Worm (Caenorhabditis elegans): ENCODE data around the gene rab-28.

- TF ChIP-seq unc-130 (GFP tag; optimal IDR thresholded peaks at IDR 0.05) (no peak), mdl-1 (tag; optimal IDR thresholded peaks at IDR 0.05) (no peak), nhr-41 (GFP tag; IDR thresholded peaks at IDR 0.05) (no peak), jun-1 (tag; optimal IDR thresholded peaks at IDR 0.05) (no peak), dpl-1 (GFP tag; optimal IDR thresholded peaks at IDR 0.05) (no peak), ztf-7 (tag; optimal IDR thresholded peaks at IDR 0.05) (no peak), ctbp-1 (GFP tag; IDR thresholded peaks at IDR 0.05) (no peak), snpc-4 (tag; optimal IDR thresholded peaks at IDR 0.05) (no peak), lin-38 (GFP tag; IDR thresholded peaks at IDR 0.05) (no peak), nhr-237 (tag; optimal IDR thresholded peaks at IDR 0.05) (no peak), R02D3.7 (tag; optimal IDR thresholded peaks at IDR 0.05) (no peak), duxl-1 (tag; optimal IDR thresholded peaks at IDR 0.05; ENCODE audit: poor library complexity) (no peak), ceh-44 (GFP tag; IDR thresholded peaks at IDR 0.05) (no peak)
Observed at ce11 chrIV:9256017-9256416, 12.2 kb upstream of the rab-28 start, which contains the start of gene Y11D7A.9.

All from whole organism, L4 larva.